Worm (Caenorhabditis elegans): ENCODE data around the gene wdr-5.1.
A peak's percentile ranks its signal among the peaks of the same experiment; 100 is the strongest.

DNA sequence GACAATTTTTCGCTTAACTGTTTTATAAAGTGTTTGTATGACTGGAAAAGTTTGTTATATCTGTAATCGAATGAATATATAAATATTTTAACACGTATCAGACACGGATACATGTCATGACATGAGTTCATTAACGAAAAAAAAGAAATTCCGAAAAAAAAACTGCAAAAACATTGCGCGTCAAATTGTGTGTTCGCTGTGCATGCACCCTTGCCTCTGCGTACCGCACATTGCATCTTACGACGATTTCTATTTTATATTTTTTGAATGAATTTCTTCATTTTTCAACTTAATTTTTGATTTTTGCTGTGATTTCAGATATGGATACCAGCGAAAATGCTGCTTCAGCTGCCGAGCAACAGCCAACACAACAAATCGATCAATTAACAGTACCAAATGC is at the start of gene wdr-5.1:
- TF ChIP-seq dpl-1 (GFP tag; optimal IDR thresholded peaks at IDR 0.05) (no peak), unc-130 (GFP tag; optimal IDR thresholded peaks at IDR 0.05) (no peak), ama-1 (optimal IDR thresholded peaks at IDR 0.05) (peak; percentile 45), ama-1 (GFP tag; optimal IDR thresholded peaks at IDR 0.05) (no peak), athp-1 (tag; optimal IDR thresholded peaks at IDR 0.05) (no peak), ceh-40 (GFP tag; IDR thresholded peaks at IDR 0.05) (no peak), ztf-22 (GFP tag; optimal IDR thresholded peaks at IDR 0.05) (no peak), ZK185.1 (tag; optimal IDR thresholded peaks at IDR 0.05; ENCODE audit: poor library complexity, severe bottlenecking) (no peak)

Data from whole organism, young adult.